Worm (Caenorhabditis elegans) whole organism, L4 larva: Measurements from ENCODE around the gene sprr-1.
A peak's percentile ranks its signal among the peaks of the same experiment; 100 is the strongest.

Source experiments
- R02D3.7 ChIP-seq: fragments of 150-350 bp; sonication (generic microtip); optimal IDR thresholded peaks from 3 replicates; lab custom pipeline; 2014; ENCODE audit warnings: missing biosample characterization, missing genetic modification characterization
- aha-1 ChIP-seq: fragments of 150-350 bp; peaks from one replicate; lab custom pipeline; 2014; ENCODE audit warnings: missing biosample characterization, missing genetic modification characterization
- aly-2 ChIP-seq: sonication (generic microtip); optimal IDR thresholded peaks from 2 replicates; lab custom pipeline; 2018; ENCODE audit warnings: missing biosample characterization, missing genetic modification characterization
- egl-27 ChIP-seq: sonication (generic microtip); optimal IDR thresholded peaks from 3 replicates; lab custom pipeline; 2017; ENCODE audit warnings: missing biosample characterization, missing genetic modification reagents, missing genetic modification characterization
- jun-1 ChIP-seq: fragments of 150-350 bp; optimal IDR thresholded peaks from 2 replicates; lab custom pipeline; 2014; ENCODE audit warnings: missing biosample characterization, missing genetic modification reagents, missing genetic modification characterization
- madf-9 ChIP-seq: fragments of 200-800 bp; sonication (Bioruptor generic); conservative IDR thresholded peaks from 2 replicates; pipeline ENCODE4 v1.3.6; 2022; ENCODE audit warnings: missing genetic modification reagents, missing genetic modification characterization, missing compliant biosample characterization
- mes-2 ChIP-seq: sonication (generic microtip); optimal IDR thresholded peaks from 2 replicates; lab custom pipeline; 2016; ENCODE audit warnings: missing genotype, mild to moderate bottlenecking, missing genetic modification characterization, missing compliant biosample characterization; ENCODE audit not compliant: poor library complexity, severe bottlenecking
- nhr-76 ChIP-seq: fragments of 150-350 bp; optimal IDR thresholded peaks from 2 replicates; lab custom pipeline; 2014; ENCODE audit warnings: missing biosample characterization, missing genetic modification characterization
- skn-1 ChIP-seq: fragments of 150-350 bp; optimal IDR thresholded peaks from 2 replicates; lab custom pipeline; 2014; ENCODE audit warnings: missing biosample characterization, missing genetic modification characterization
- snpc-4 ChIP-seq: fragments of 150-350 bp; optimal IDR thresholded peaks from 2 replicates; lab custom pipeline; 2014; ENCODE audit warnings: missing biosample characterization, missing genetic modification characterization
- ztf-11 ChIP-seq: fragments of 150-350 bp; optimal IDR thresholded peaks from 2 replicates; lab custom pipeline; 2014; ENCODE audit warnings: missing biosample characterization, missing genetic modification characterization

DNA sequence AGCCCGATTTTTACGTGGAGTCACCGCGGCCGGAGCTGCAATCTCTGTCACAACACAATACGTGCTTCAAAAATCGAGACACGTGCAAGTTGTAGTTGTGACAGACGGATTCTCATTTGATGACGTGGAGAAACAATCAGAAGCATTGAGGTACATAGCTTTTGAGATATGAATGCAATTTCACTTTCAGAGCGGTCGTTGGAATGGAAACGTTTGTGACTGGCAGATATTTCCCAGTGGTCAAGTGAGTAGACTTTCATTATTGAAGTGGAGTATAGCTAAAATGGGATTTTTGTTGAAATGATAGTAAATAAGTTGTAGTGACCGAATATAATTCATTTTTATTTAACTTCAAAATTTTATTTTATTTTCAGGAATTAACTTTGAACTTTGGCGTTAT is 25.0 kb downstream of the sprr-1 start:
- TF ChIP-seq ztf-11 (no peak), mes-2 (tag; lab: Kevin White, UChicago) (no peak), skn-1 (tag; lab: Kevin White, UChicago) (no peak), R02D3.7 (no peak), nhr-76 (no peak), jun-1 (tag; lab: Kevin White, UChicago) (no peak), egl-27 (tag; lab: Kevin White, UChicago) (no peak), madf-9 (no peak), aha-1 (tag; lab: Kevin White, UChicago) (peak; percentile 21), aly-2 (tag; lab: Kevin White, UChicago) (no peak), snpc-4 (tag; lab: Kevin White, UChicago) (no peak)
